Fruit fly (Drosophila melanogaster) whole organism, pupa: Measurements from ENCODE around the gene cher.
A peak's percentile ranks its signal among the peaks of the same experiment; 100 is the strongest.

Source experiments
- CG10348 ChIP-seq: fragments of 200-800 bp; sonication (Bioruptor generic); IDR thresholded peaks from 2 replicates; pipeline ENCODE4 v1.3.6; 2022; ENCODE audit warnings: missing biosample characterization, missing genetic modification characterization
- CG12605 ChIP-seq: fragments of 200-800 bp; sonication (Bioruptor generic); IDR thresholded peaks from 2 replicates; pipeline ENCODE4 v1.3.6; 2022; ENCODE audit warnings: missing biosample characterization, missing genetic modification characterization
- CG13204 ChIP-seq: fragments of 200-800 bp; sonication (Bioruptor generic); optimal IDR thresholded peaks from 2 replicates; lab custom pipeline; 2018; ENCODE audit warnings: missing biosample characterization, mild to moderate bottlenecking, missing genetic modification characterization, moderate library complexity
- CG14655 ChIP-seq: fragments of 200-800 bp; sonication (Bioruptor generic); optimal IDR thresholded peaks from 3 replicates; lab custom pipeline; 2017; ENCODE audit warnings: mild to moderate bottlenecking, missing biosample characterization, missing genetic modification reagents, missing genetic modification characterization
- CG15710 ChIP-seq: fragments of 200-800 bp; sonication (Bioruptor generic); optimal IDR thresholded peaks from 2 replicates; lab custom pipeline; 2018; ENCODE audit warnings: missing biosample characterization, mild to moderate bottlenecking, missing genetic modification characterization, moderate library complexity
- CG17806 ChIP-seq: fragments of 200-800 bp; sonication (Bioruptor generic); optimal IDR thresholded peaks from 2 replicates; lab custom pipeline; 2018; ENCODE audit warnings: missing biosample characterization, mild to moderate bottlenecking, missing genetic modification characterization, moderate library complexity
- CG32121 ChIP-seq: fragments of 200-800 bp; sonication (Bioruptor generic); IDR thresholded peaks from 2 replicates; pipeline ENCODE4 v1.3.6; 2022; ENCODE audit warnings: missing biosample characterization, missing genetic modification characterization
- CG34367 ChIP-seq: fragments of 200-800 bp; sonication (Bioruptor generic); optimal IDR thresholded peaks from 2 replicates; lab custom pipeline; 2018; ENCODE audit warnings: missing biosample characterization, mild to moderate bottlenecking, missing genetic modification characterization
- CG4496 ChIP-seq: fragments of 200-800 bp; sonication (Bioruptor generic); IDR thresholded peaks from 3 replicates; pipeline ENCODE4 v1.3.6; 2022; ENCODE audit warnings: missing biosample characterization, missing genetic modification characterization
- CG8159 ChIP-seq: fragments of 200-800 bp; sonication (Bioruptor generic); optimal IDR thresholded peaks from 3 replicates; lab custom pipeline; 2018; ENCODE audit warnings: missing biosample characterization, mild to moderate bottlenecking, missing genetic modification characterization, moderate library complexity
- CG8301 ChIP-seq: fragments of 200-800 bp; sonication (Bioruptor generic); optimal IDR thresholded peaks from 2 replicates; lab custom pipeline; 2018; ENCODE audit warnings: missing biosample characterization, mild to moderate bottlenecking, missing genetic modification characterization
- CG9948 ChIP-seq: fragments of 200-800 bp; sonication (Bioruptor generic); optimal IDR thresholded peaks from 2 replicates; lab custom pipeline; 2018; ENCODE audit warnings: missing biosample characterization, mild to moderate bottlenecking, missing genetic modification characterization, moderate library complexity
- D1 ChIP-seq: fragments of 200-800 bp; sonication (Bioruptor generic); optimal IDR thresholded peaks from 2 replicates; lab custom pipeline; 2018; ENCODE audit warnings: missing biosample characterization, mild to moderate bottlenecking, missing genetic modification characterization, moderate library complexity
- EcR ChIP-seq: fragments of 200-800 bp; sonication (Bioruptor generic); optimal IDR thresholded peaks from 3 replicates; lab custom pipeline; 2019; ENCODE audit warnings: missing biosample characterization, missing genetic modification characterization, mild to moderate bottlenecking, moderate library complexity, missing genetic modification reagents
- Ets98B ChIP-seq: fragments of 200-800 bp; sonication (Bioruptor generic); IDR thresholded peaks from 2 replicates; pipeline ENCODE4 v1.3.6; 2022; ENCODE audit warnings: missing biosample characterization, missing genetic modification characterization
- Pif1A ChIP-seq: fragments of 200-800 bp; sonication (Bioruptor generic); optimal IDR thresholded peaks from 3 replicates; lab custom pipeline; 2016; ENCODE audit warnings: missing biosample characterization, missing genetic modification characterization
- Pif1B ChIP-seq: fragments of 200-800 bp; sonication (Bioruptor generic); optimal IDR thresholded peaks from 3 replicates; lab custom pipeline; 2016; ENCODE audit warnings: missing biosample characterization, missing genetic modification characterization
- Snoo ChIP-seq: fragments of 200-800 bp; sonication (Bioruptor generic); optimal IDR thresholded peaks from 3 replicates; lab custom pipeline; 2017; ENCODE audit warnings: missing biosample characterization, mild to moderate bottlenecking, missing genetic modification characterization, inconsistent platforms
- fd96Ca ChIP-seq: fragments of 200-800 bp; sonication (Bioruptor generic); IDR thresholded peaks from 3 replicates; pipeline ENCODE4 v1.3.6; 2022; ENCODE audit warnings: missing biosample characterization, missing genetic modification characterization
- gl ChIP-seq: fragments of 200-800 bp; sonication (Bioruptor generic); optimal IDR thresholded peaks from 2 replicates; lab custom pipeline; 2018; ENCODE audit warnings: missing biosample characterization, mild to moderate bottlenecking, missing genetic modification characterization
- rn ChIP-seq: fragments of 200-800 bp; sonication (Bioruptor generic); IDR thresholded peaks from 2 replicates; pipeline ENCODE4 v1.3.6; 2022; ENCODE audit warnings: missing biosample characterization, missing genetic modification characterization

The cher gene

DNA sequence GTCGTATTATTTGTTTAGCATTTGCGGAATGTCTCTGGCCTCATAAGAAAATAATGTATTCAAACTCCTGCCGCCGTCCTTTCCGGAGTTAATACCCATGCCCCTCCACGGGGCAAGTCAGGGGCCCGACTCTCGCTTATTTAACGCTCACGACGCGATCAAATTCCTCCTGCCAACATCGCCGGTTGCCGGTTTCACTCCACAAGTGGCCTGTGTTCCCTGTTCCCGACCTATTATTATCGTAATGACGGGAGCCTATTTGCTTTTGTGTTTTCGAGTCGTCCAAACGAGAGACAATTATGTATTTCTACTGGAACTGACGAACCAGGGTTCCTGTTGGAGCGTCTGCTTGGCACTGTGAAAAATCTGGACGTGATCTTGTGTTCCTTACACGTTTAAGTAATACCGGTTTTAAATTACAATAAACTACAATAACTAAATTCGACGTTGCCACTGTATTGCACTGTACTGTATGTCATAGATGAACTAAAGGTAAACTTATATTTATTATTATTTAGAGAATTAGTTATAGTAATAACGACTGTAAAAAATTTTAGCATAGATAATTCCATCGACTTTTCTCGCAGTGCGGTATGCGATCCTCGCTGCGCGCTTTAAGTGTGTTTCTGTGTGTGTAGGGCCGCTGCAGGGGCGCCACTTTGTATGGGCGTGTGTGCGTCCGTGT lies 72.6 kb downstream of the cher start:
- TF ChIP-seq CG14655 (GFP tag; lab: Kevin White, UChicago): peak; percentile 85
- peak; percentile 86 for TF ChIP-seq CG9948 (tag; lab: Kevin White, UChicago)
- TF ChIP-seq CG34367: peak; percentile 75
- peak; percentile 17 for TF ChIP-seq D1 (tag; lab: Kevin White, UChicago)
- peak; percentile 23 for TF ChIP-seq EcR (GFP tag; lab: Kevin White, UChicago)
- peak; percentile 71 for TF ChIP-seq Snoo (tag; lab: Kevin White, UChicago)
- TF ChIP-seq gl (tag; lab: Kevin White, UChicago): peak; percentile 58
- peak; percentile 88 for TF ChIP-seq CG15710 (tag; lab: Kevin White, UChicago)
- peak; percentile 80 for TF ChIP-seq Pif1B
- peak; percentile 81 for TF ChIP-seq Pif1A (GFP tag; lab: Kevin White, UChicago)
- peak; percentile 91 for TF ChIP-seq CG8159 (tag; lab: Kevin White, UChicago)
- peak; percentile 69 for TF ChIP-seq CG8301
- no peak for TF ChIP-seq fd96Ca
- peak; percentile 90 for TF ChIP-seq CG13204 (GFP tag; lab: Kevin White, UChicago)
- no peak for TF ChIP-seq CG10348 (GFP tag; lab: Robert Waterston, UW)
- TF ChIP-seq CG4496 (GFP tag; lab: Robert Waterston, UW): peak; percentile 69
- no peak for TF ChIP-seq rn (GFP tag; lab: Robert Waterston, UW)
- no peak for TF ChIP-seq CG32121 (GFP tag; lab: Robert Waterston, UW)
- peak; percentile 86 for TF ChIP-seq CG17806 (tag; lab: Kevin White, UChicago)
- TF ChIP-seq Ets98B (GFP tag; lab: Robert Waterston, UW): no peak
- TF ChIP-seq CG12605: peak; percentile 39; the same call in 1 of the 2 replicates
- TF ChIP-seq, all 21 proteins: peak for 16

DNA sequence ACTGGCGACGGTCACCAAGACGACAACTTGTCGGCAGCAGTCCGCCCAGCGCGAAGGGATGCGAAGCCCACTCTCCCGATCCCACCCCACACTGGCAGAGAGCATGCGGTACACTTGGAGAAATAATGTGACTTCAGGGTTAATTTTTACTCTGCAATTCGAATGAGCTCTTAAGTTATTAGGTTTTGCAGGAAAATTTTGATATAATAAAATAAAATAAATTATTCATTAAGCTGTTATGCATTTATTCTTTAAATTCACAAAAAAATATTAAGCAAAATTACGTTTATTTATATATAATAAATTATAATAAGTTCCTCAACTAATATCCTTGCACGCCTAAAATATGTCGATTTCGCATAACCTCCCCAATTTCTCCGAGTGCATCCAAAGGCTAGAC lies 76.3 kb downstream of the cher start:
- TF ChIP-seq gl (tag; lab: Kevin White, UChicago) (no peak), CG17806 (tag; lab: Kevin White, UChicago) (peak; percentile 33), CG10348 (GFP tag; lab: Robert Waterston, UW) (no peak), Ets98B (GFP tag; lab: Robert Waterston, UW) (no peak), rn (GFP tag; lab: Robert Waterston, UW) (no peak), CG14655 (GFP tag; lab: Kevin White, UChicago) (no peak), CG15710 (tag; lab: Kevin White, UChicago) (peak; percentile 48), D1 (tag; lab: Kevin White, UChicago) (no peak), fd96Ca (no peak), CG9948 (tag; lab: Kevin White, UChicago) (peak; percentile 46), CG8301 (no peak), EcR (GFP tag; lab: Kevin White, UChicago) (no peak), Snoo (tag; lab: Kevin White, UChicago) (no peak), CG4496 (GFP tag; lab: Robert Waterston, UW) (no peak), CG34367 (peak; percentile 23), CG8159 (tag; lab: Kevin White, UChicago) (peak; percentile 9), CG12605 (no peak), CG32121 (GFP tag; lab: Robert Waterston, UW) (no peak)

DNA sequence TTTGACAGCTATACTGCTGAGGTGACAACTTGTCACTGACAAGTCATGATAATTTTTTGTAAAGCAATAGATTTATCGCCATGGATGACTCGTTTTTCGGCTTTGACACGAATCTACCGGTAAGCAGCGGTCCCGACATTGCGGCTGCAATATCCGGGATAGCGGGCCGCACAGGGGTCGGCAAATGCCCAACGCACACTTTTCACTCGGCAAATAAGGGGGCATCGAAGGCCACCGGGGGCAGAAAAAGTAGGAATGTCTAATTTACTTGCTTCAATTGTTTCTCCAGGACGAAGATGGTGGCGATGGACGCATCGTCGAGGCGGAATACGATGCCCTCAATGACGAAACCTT lies 81.6 kb downstream of the cher start:
- no peak for TF ChIP-seq gl (tag; lab: Kevin White, UChicago)
- no peak for TF ChIP-seq CG32121 (GFP tag; lab: Robert Waterston, UW)
- TF ChIP-seq CG10348 (GFP tag; lab: Robert Waterston, UW): no peak
- no peak for TF ChIP-seq CG8159 (tag; lab: Kevin White, UChicago)
- no peak for TF ChIP-seq rn (GFP tag; lab: Robert Waterston, UW)
- no peak for TF ChIP-seq Snoo (tag; lab: Kevin White, UChicago)
- TF ChIP-seq Ets98B (GFP tag; lab: Robert Waterston, UW): no peak
- no peak for TF ChIP-seq CG15710 (tag; lab: Kevin White, UChicago)
- no peak for TF ChIP-seq CG9948 (tag; lab: Kevin White, UChicago)
- TF ChIP-seq Pif1B: no peak
- TF ChIP-seq CG4496 (GFP tag; lab: Robert Waterston, UW): no peak
- no peak for TF ChIP-seq D1 (tag; lab: Kevin White, UChicago)
- no peak for TF ChIP-seq CG13204 (GFP tag; lab: Kevin White, UChicago)
- no peak for TF ChIP-seq fd96Ca
- no peak for TF ChIP-seq CG34367
- no peak for TF ChIP-seq CG17806 (tag; lab: Kevin White, UChicago)
- TF ChIP-seq CG14655 (GFP tag; lab: Kevin White, UChicago): no peak
- TF ChIP-seq CG8301: no peak
- no peak for TF ChIP-seq EcR (GFP tag; lab: Kevin White, UChicago)
- no peak for TF ChIP-seq Pif1A (GFP tag; lab: Kevin White, UChicago)

DNA sequence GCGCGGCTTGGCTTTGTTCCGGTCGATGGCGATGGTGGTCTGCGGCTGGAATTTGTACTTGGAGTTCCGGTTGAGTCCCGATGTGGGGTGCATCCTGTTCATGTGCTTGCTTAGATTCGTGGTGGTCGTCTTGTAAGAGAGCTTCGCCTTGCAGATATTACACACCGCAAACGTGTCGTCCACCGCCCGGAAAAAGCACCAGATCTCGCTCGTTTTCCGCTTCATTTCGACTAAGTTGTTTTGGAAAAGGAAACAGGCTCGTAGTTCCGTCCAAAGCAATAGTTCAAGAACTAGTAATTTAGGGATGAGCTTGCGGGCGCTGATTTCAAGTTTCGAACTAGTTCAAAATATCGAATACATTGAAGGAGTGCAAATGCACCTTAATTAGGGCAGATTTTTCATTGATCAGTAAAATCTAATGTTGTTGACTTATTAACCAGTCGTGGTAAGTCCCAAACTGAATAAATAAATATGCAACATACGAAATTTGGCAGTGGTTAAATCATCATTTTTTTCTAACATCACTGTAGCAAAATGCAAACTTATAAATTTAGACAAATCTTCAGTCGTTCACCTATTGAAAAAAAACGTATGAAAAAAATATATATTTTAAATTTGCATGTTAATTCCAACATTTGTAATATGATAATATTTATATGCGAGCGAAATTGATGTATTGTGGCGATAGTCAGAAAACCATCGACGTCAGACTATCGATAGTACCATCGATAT lies 82.2 kb downstream of the cher start, which contains the start of the genes bdwf and Patr-1:
Gene bdwf, minus strand, starts transcription at position 299 of the 732 bp plus-strand sequence.
Gene Patr-1, plus strand, starts transcription at position 727 of the 732 bp plus-strand sequence.
- TF ChIP-seq CG15710 (tag; lab: Kevin White, UChicago) (no peak), CG34367 (no peak)
